Fruit fly (Drosophila melanogaster) whole organism, wandering third instar larva: Measurements from ENCODE around the gene CG7264.
A peak's percentile ranks its signal among the peaks of the same experiment; 100 is the strongest.

Source experiments
- Abd-B ChIP-seq: fragments of >200 bp; optimal IDR thresholded peaks from 2 replicates; lab custom pipeline; 2017; ENCODE audit warnings: missing biosample characterization, missing genetic modification characterization
- CG9705 ChIP-seq: fragments of 200-800 bp; sonication (Bioruptor generic); optimal IDR thresholded peaks from 2 replicates; lab custom pipeline; 2018; ENCODE audit warnings: missing biosample characterization, mild to moderate bottlenecking, missing genetic modification characterization
- CrebA ChIP-seq: fragments of 200-800 bp; sonication (Bioruptor generic); optimal IDR thresholded peaks from 2 replicates; lab custom pipeline; 2016; ENCODE audit warnings: missing biosample characterization, mild to moderate bottlenecking, missing genetic modification characterization, borderline replicate concordance
- Dfd ChIP-seq: fragments of >200 bp; optimal IDR thresholded peaks from 2 replicates; lab custom pipeline; 2017; ENCODE audit warnings: missing biosample characterization, missing genetic modification characterization
- Dif ChIP-seq: fragments of 200-275, 200-300 bp; sonication (Bioruptor generic); optimal IDR thresholded peaks from 2 replicates; lab custom pipeline; 2018; ENCODE audit warnings: missing biosample characterization, missing genetic modification characterization; ENCODE audit not compliant: partially characterized antibody
- HLH106 ChIP-seq: fragments of 200-800 bp; optimal IDR thresholded peaks from 3 replicates; lab custom pipeline; 2019; ENCODE audit warnings: missing biosample characterization, mild to moderate bottlenecking, missing genetic modification characterization, moderate library complexity
- Hnf4 ChIP-seq: fragments of 200-800 bp; sonication (Bioruptor generic); optimal IDR thresholded peaks from 2 replicates; lab custom pipeline; 2016; ENCODE audit warnings: missing biosample characterization, mild to moderate bottlenecking, missing genetic modification characterization
- Hr78 ChIP-seq: fragments of >200 bp; optimal IDR thresholded peaks from 2 replicates; lab custom pipeline; 2017; ENCODE audit warnings: missing biosample characterization, missing genetic modification characterization
- Hr83 ChIP-seq: fragments of 200-300 bp; sonication (Bioruptor generic); optimal IDR thresholded peaks from 2 replicates; lab custom pipeline; 2016; ENCODE audit warnings: missing biosample characterization, mild to moderate bottlenecking, missing genetic modification characterization, moderate library complexity; ENCODE audit not compliant: poor library complexity, severe bottlenecking
- Jra ChIP-seq: sonication (Bioruptor generic); optimal IDR thresholded peaks from 2 replicates; lab custom pipeline; 2016; ENCODE audit warnings: missing biosample characterization, missing genetic modification characterization
- Mio ChIP-seq: sonication (Bioruptor generic); optimal IDR thresholded peaks from 2 replicates; lab custom pipeline; 2016; ENCODE audit warnings: missing biosample characterization, missing genetic modification characterization
- Myc ChIP-seq: fragments of >200 bp; optimal IDR thresholded peaks from 2 replicates; lab custom pipeline; 2017
- N ChIP-seq: fragments of >200 bp; optimal IDR thresholded peaks from 2 replicates; lab custom pipeline; 2018; ENCODE audit warnings: missing biosample characterization, missing external identifiers, missing genetic modification characterization
- OdsH ChIP-seq: fragments of 200-800 bp; sonication (Bioruptor generic); optimal IDR thresholded peaks from 2 replicates; lab custom pipeline; 2016; ENCODE audit warnings: missing biosample characterization, mild to moderate bottlenecking, missing genetic modification characterization
- Sp1 ChIP-seq: fragments of 200-800 bp; sonication (Bioruptor generic); optimal IDR thresholded peaks from 3 replicates; lab custom pipeline; 2019; ENCODE audit warnings: missing biosample characterization, mild to moderate bottlenecking, missing genetic modification characterization, moderate library complexity
- Vsx2 ChIP-seq: fragments of 200-300, 225-300 bp; sonication (Bioruptor generic); optimal IDR thresholded peaks from 2 replicates; lab custom pipeline; 2018; ENCODE audit warnings: missing biosample characterization, missing genetic modification characterization; ENCODE audit not compliant: partially characterized antibody
- br ChIP-seq: fragments of 200-800 bp; sonication (Bioruptor generic); optimal IDR thresholded peaks from 2 replicates; lab custom pipeline; 2016; ENCODE audit warnings: missing biosample characterization, missing genetic modification characterization
- brk ChIP-seq: fragments of 200-800 bp; sonication (Bioruptor generic); optimal IDR thresholded peaks from 2 replicates; lab custom pipeline; 2016; ENCODE audit warnings: missing biosample characterization, mild to moderate bottlenecking, missing genetic modification characterization
- dl ChIP-seq, 2 experiments: fragments of 175-275, 200-275 bp in 1 of 2; fragments of 200-275 bp in 1 of 2; sonication (Bioruptor generic); optimal IDR thresholded peaks; lab custom pipeline; 2018; ENCODE audit warnings: mild to moderate bottlenecking in 2 of 2, missing biosample characterization in 2 of 2, missing genetic modification characterization in 2 of 2, moderate library complexity in 2 of 2; ENCODE audit not compliant: partially characterized antibody in 2 of 2, insufficient read depth in 1 of 2
- dmrt93B ChIP-seq: fragments of 200-800 bp; sonication (Bioruptor generic); optimal IDR thresholded peaks from 2 replicates; lab custom pipeline; 2018; ENCODE audit warnings: missing biosample characterization, mild to moderate bottlenecking, missing genetic modification characterization
- dsf ChIP-seq: sonication (Bioruptor generic); optimal IDR thresholded peaks from 2 replicates; lab custom pipeline; 2016; ENCODE audit warnings: missing biosample characterization, missing genetic modification characterization, borderline replicate concordance
- ey ChIP-seq: fragments of 200-800 bp; sonication (Bioruptor generic); optimal IDR thresholded peaks from 2 replicates; lab custom pipeline; 2016; ENCODE audit warnings: missing biosample characterization, missing genetic modification characterization
- foxo ChIP-seq, 2 experiments: fragments of 200-800 bp; sonication (Bioruptor generic); optimal IDR thresholded peaks; 2 replicates in 1 of 2; 3 replicates in 1 of 2; lab custom pipeline; 2016 to 2017; ENCODE audit warnings: missing biosample characterization in 2 of 2, missing genetic modification characterization in 2 of 2
- fru ChIP-seq: fragments of 200-800 bp; sonication (Bioruptor generic); optimal IDR thresholded peaks from 3 replicates; lab custom pipeline; 2016; ENCODE audit warnings: missing biosample characterization, mild to moderate bottlenecking, missing genetic modification characterization
- h ChIP-seq: fragments of 200-800 bp; sonication (Bioruptor generic); optimal IDR thresholded peaks from 3 replicates; lab custom pipeline; 2016; ENCODE audit warnings: missing biosample characterization, mild to moderate bottlenecking, missing genetic modification characterization
- lola ChIP-seq: fragments of >200 bp; optimal IDR thresholded peaks from 2 replicates; lab custom pipeline; 2017; ENCODE audit warnings: missing biosample characterization, missing genetic modification characterization
- psq ChIP-seq: fragments of 200-800 bp; sonication (Bioruptor generic); optimal IDR thresholded peaks from 3 replicates; lab custom pipeline; 2017; ENCODE audit warnings: missing biosample characterization, mild to moderate bottlenecking, missing genetic modification characterization, moderate library complexity
- rgr ChIP-seq: fragments of 200-800 bp; sonication (Bioruptor generic); optimal IDR thresholded peaks from 3 replicates; lab custom pipeline; 2016; ENCODE audit warnings: missing biosample characterization, mild to moderate bottlenecking, missing genetic modification characterization
- sage ChIP-seq: fragments of 200-800 bp; sonication (Bioruptor generic); optimal IDR thresholded peaks from 2 replicates; lab custom pipeline; 2016; ENCODE audit warnings: missing biosample characterization, mild to moderate bottlenecking, missing genetic modification characterization
- sv ChIP-seq: fragments of 200-800 bp; sonication (Bioruptor generic); optimal IDR thresholded peaks from 3 replicates; lab custom pipeline; 2016; ENCODE audit warnings: missing biosample characterization, missing genetic modification characterization
- tai ChIP-seq: sonication (Bioruptor generic); optimal IDR thresholded peaks from 2 replicates; lab custom pipeline; 2016; ENCODE audit warnings: missing biosample characterization, missing genetic modification characterization
- usp ChIP-seq: fragments of >200 bp; optimal IDR thresholded peaks from 2 replicates; lab custom pipeline; 2017; ENCODE audit warnings: missing biosample characterization, missing genetic modification characterization
- woc ChIP-seq: sonication (Bioruptor generic); optimal IDR thresholded peaks from 2 replicates; lab custom pipeline; 2016; ENCODE audit warnings: missing biosample characterization, mild to moderate bottlenecking, missing genetic modification characterization

CG7264 gene

DNA sequence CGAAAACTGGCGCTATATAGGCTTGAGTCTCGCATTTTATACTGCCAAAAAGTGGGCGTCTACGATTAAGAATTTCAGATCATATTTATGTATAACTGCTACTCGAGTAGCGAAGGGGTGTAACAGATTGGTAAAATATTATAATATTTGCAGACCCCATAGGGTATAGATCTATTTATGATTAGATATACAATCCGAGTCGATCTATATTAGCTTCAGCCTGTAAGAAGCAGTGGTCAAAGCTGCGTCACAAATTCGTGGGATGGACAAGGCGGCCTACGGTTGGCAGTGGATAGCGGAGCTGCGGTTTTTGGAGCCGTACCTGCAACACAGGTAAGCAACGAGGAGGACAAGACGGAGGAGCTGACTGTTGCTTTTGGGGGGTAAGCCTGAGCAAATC, 14.2 kb upstream of the CG7264 start, which contains the start of gene Cubn2:
Cubn2 (minus strand) TSS at position 101 of the 400 bp plus-strand sequence.
- TF ChIP-seq Abd-B (GFP tag; lab: Kevin White, UChicago) = no peak
- no peak for TF ChIP-seq lola (GFP tag; lab: Kevin White, UChicago)
- no peak for TF ChIP-seq brk (GFP tag; lab: Kevin White, UChicago)
- TF ChIP-seq Vsx2 = no peak
- TF ChIP-seq Myc = no peak
- no peak for TF ChIP-seq tai (GFP tag; lab: Kevin White, UChicago)
- no peak for TF ChIP-seq Hr78
- no peak for TF ChIP-seq h (GFP tag; lab: Kevin White, UChicago)
- TF ChIP-seq dmrt93B (GFP tag; lab: Kevin White, UChicago) = no peak
- TF ChIP-seq usp = no peak
- TF ChIP-seq dl (GFP tag; optimal IDR thresholded peaks at IDR 0.05; lab: Kevin White, UChicago; ENCODE audit: insufficient read depth in 1 of 2, partially characterized antibody in 2 of 2) = no peak
- no peak for TF ChIP-seq Sp1 (GFP tag; lab: Kevin White, UChicago)
- TF ChIP-seq N (GFP tag; lab: Kevin White, UChicago) = no peak
- TF ChIP-seq Dif = no peak
- no peak for TF ChIP-seq psq (GFP tag; lab: Kevin White, UChicago)
- TF ChIP-seq Mio = no peak
- no peak for TF ChIP-seq Dfd (GFP tag; lab: Kevin White, UChicago)
- no peak for TF ChIP-seq rgr (GFP tag; lab: Kevin White, UChicago)

- no peak for TF ChIP-seq dl (GFP tag; optimal IDR thresholded peaks at IDR 0.05; lab: Kevin White, UChicago; ENCODE audit: insufficient read depth in 1 of 2, partially characterized antibody in 2 of 2)
- TF ChIP-seq psq (GFP tag; lab: Kevin White, UChicago) = no peak
- peak; percentile 13 for TF ChIP-seq Vsx2
- TF ChIP-seq HLH106 (tag; lab: Kevin White, UChicago) = no peak
Measured at dm6 chr3L:11815220-11815797, 13.5 kb upstream of the CG7264 start, which contains the start of gene CG14130. Gene CG14130 (plus strand): TSS chr3L:11815444.

DNA sequence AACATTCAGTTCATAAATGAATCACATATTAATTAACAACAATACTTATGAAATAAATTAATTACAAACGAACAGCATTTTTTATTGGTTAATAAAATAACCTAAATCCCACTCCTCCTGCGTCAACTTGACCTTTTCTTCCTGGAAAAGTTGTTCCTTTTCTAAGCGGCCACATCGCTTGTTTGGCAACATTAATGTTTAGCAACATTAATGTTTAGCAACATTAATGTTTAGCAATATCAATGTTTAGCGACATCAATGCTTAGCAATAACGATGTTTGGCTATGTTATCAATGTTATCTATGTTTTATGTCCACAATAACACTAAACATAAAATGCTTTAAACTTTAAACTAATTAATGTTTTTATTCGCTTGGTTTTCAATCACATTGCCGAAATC, 12.2 kb upstream of the CG7264 start:
- no peak for TF ChIP-seq Mio
- no peak for TF ChIP-seq Hr78
- TF ChIP-seq Myc = no peak
- TF ChIP-seq sv (GFP tag; lab: Kevin White, UChicago) = no peak
- no peak for TF ChIP-seq OdsH (GFP tag; lab: Kevin White, UChicago)
- TF ChIP-seq CG9705 (GFP tag; lab: Kevin White, UChicago) = no peak
- TF ChIP-seq CrebA (GFP tag; lab: Kevin White, UChicago) = no peak
- TF ChIP-seq Hr83 (GFP tag; lab: Kevin White, UChicago) = no peak
- TF ChIP-seq woc (GFP tag; lab: Kevin White, UChicago) = no peak
- no peak for TF ChIP-seq dmrt93B (GFP tag; lab: Kevin White, UChicago)
- TF ChIP-seq Dfd (GFP tag; lab: Kevin White, UChicago) = no peak
- TF ChIP-seq Hnf4 (GFP tag; lab: Kevin White, UChicago) = no peak
- TF ChIP-seq br = no peak
- TF ChIP-seq Vsx2 = no peak
- no peak for TF ChIP-seq brk (GFP tag; lab: Kevin White, UChicago)
- no peak for TF ChIP-seq dsf
- TF ChIP-seq ey = no peak

dm6 chr3L:11819639-11820456, 9.0 kb upstream of the CG7264 start:
- TF ChIP-seq foxo (GFP tag; optimal IDR thresholded peaks at IDR 0.05; lab: Kevin White, UChicago) = peak in 1 of 2 experiments; percentile 50
- peak; percentile 38 for TF ChIP-seq Hr83 (GFP tag; lab: Kevin White, UChicago)
- no peak for TF ChIP-seq CrebA (GFP tag; lab: Kevin White, UChicago)
- peak; percentile 88 for TF ChIP-seq Dif
- no peak for TF ChIP-seq sv (GFP tag; lab: Kevin White, UChicago)
- peak; percentile 67 for TF ChIP-seq woc (GFP tag; lab: Kevin White, UChicago)
- TF ChIP-seq tai (GFP tag; lab: Kevin White, UChicago) = no peak
- TF ChIP-seq fru (GFP tag; lab: Kevin White, UChicago) = peak; percentile 55
- TF ChIP-seq brk (GFP tag; lab: Kevin White, UChicago) = peak; percentile 74
- peak; percentile 37 for TF ChIP-seq Hnf4 (GFP tag; lab: Kevin White, UChicago)
- peak; percentile 54 for TF ChIP-seq Vsx2
- peak; percentile 31 for TF ChIP-seq br
- peak; percentile 29 for TF ChIP-seq Jra (GFP tag; lab: Kevin White, UChicago)
- TF ChIP-seq HLH106 (tag; lab: Kevin White, UChicago) = no peak
- peak; percentile 21 for TF ChIP-seq rgr (GFP tag; lab: Kevin White, UChicago)
- peak; percentile 75 for TF ChIP-seq h (GFP tag; lab: Kevin White, UChicago)
- peak; percentile 37 for TF ChIP-seq ey
- TF ChIP-seq sage (GFP tag; lab: Kevin White, UChicago) = peak; percentile 36
- TF ChIP-seq dl (GFP tag; optimal IDR thresholded peaks at IDR 0.05; lab: Kevin White, UChicago; ENCODE audit: insufficient read depth in 1 of 2, partially characterized antibody in 2 of 2) = peak; percentile 72 to 78
